Worm (Caenorhabditis elegans): ENCODE measurements around the gene ZK813.2.

- TF ChIP-seq dpl-1 (GFP tag; optimal IDR thresholded peaks at IDR 0.05), result no peak
- TF ChIP-seq hpl-2 (GFP tag; optimal IDR thresholded peaks at IDR 0.05), result no peak
- no peak for TF ChIP-seq lin-13 (GFP tag; optimal IDR thresholded peaks at IDR 0.05)
- TF ChIP-seq fkh-8 (tag; optimal IDR thresholded peaks at IDR 0.05), result no peak
- no peak for TF ChIP-seq ces-1 (GFP tag; optimal IDR thresholded peaks at IDR 0.05)
- TF ChIP-seq zag-1 (tag; optimal IDR thresholded peaks at IDR 0.05), result no peak
- no peak for TF ChIP-seq nhr-19 (GFP tag; conservative IDR thresholded peaks at IDR 0.05)
- TF ChIP-seq nhr-77 (tag; optimal IDR thresholded peaks at IDR 0.05), result no peak
- no peak for TF ChIP-seq tbx-2 (tag; optimal IDR thresholded peaks at IDR 0.05)
- TF ChIP-seq Y116A8C.19 (tag; optimal IDR thresholded peaks at IDR 0.05; ENCODE audit: borderline replicate concordance), result no peak
- TF ChIP-seq unc-62 (GFP tag; optimal IDR thresholded peaks at IDR 0.05), result no peak
Observed at ce11 chrX:3467958-3468357, 24.3 kb downstream of the ZK813.2 start.

All from whole organism, L1 larva.